Fruit fly (Drosophila melanogaster) whole organism, embryonic: ENCODE measurements around the gene Rad60.

ENCODE experiments used
- Aef1 ChIP-seq: fragments of 200-800 bp; sonication (Bioruptor generic); IDR thresholded peaks from 3 replicates; pipeline ENCODE4 v1.3.6; 2022; ENCODE audit warnings: missing biosample characterization, missing genetic modification characterization
- BEAF-32 ChIP-seq: fragments of 200-800 bp; sonication (Bioruptor generic); optimal IDR thresholded peaks from 3 replicates; lab custom pipeline; 2017; ENCODE audit warnings: missing biosample characterization, missing genetic modification characterization, mild to moderate bottlenecking, moderate library complexity, missing genetic modification reagents
- CG10462 ChIP-seq: fragments of 200-800 bp; sonication (Bioruptor generic); optimal IDR thresholded peaks from 2 replicates; lab custom pipeline; 2016; ENCODE audit warnings: missing biosample characterization, missing genetic modification characterization
- CG10543 ChIP-seq: fragments of 200-800 bp; sonication (Bioruptor generic); optimal IDR thresholded peaks from 3 replicates; lab custom pipeline; 2017; ENCODE audit warnings: missing biosample characterization, mild to moderate bottlenecking, missing genetic modification characterization, moderate library complexity
- CG11398 ChIP-seq: fragments of 200-800 bp; sonication (Bioruptor generic); optimal IDR thresholded peaks from 2 replicates; lab custom pipeline; 2016; ENCODE audit warnings: missing biosample characterization, missing genetic modification characterization
- CG1233 ChIP-seq: fragments of 200-800 bp; sonication (Bioruptor generic); optimal IDR thresholded peaks from 4 replicates; lab custom pipeline; 2018; ENCODE audit warnings: missing biosample characterization, mild to moderate bottlenecking, missing genetic modification characterization
- CG12659 ChIP-seq: fragments of 200-800 bp; sonication (Bioruptor generic); optimal IDR thresholded peaks from 3 replicates; lab custom pipeline; 2017; ENCODE audit warnings: mild to moderate bottlenecking, missing biosample characterization, missing genetic modification reagents, missing genetic modification characterization
- CG13894 ChIP-seq: fragments of 200-800 bp; sonication (Bioruptor generic); optimal IDR thresholded peaks from 3 replicates; lab custom pipeline; 2018; ENCODE audit warnings: missing biosample characterization, mild to moderate bottlenecking, missing genetic modification characterization, moderate library complexity
- CG14441 ChIP-seq: fragments of 200-800 bp; sonication (Bioruptor generic); IDR thresholded peaks from 2 replicates; pipeline ENCODE4 v1.3.6; 2022; ENCODE audit warnings: missing biosample characterization, missing genetic modification characterization
- CG14710 ChIP-seq: fragments of 200-800 bp; sonication (Bioruptor generic); optimal IDR thresholded peaks from 3 replicates; lab custom pipeline; 2019; ENCODE audit warnings: missing biosample characterization, mild to moderate bottlenecking, missing genetic modification characterization, moderate library complexity
- CG15601 ChIP-seq: fragments of 200-800 bp; sonication (Bioruptor generic); optimal IDR thresholded peaks from 3 replicates; lab custom pipeline; 2019; ENCODE audit warnings: missing biosample characterization, mild to moderate bottlenecking, missing genetic modification characterization, moderate library complexity
- CG17186 ChIP-seq: fragments of 200-800 bp; sonication (Bioruptor generic); optimal IDR thresholded peaks from 3 replicates; lab custom pipeline; 2017; ENCODE audit warnings: missing biosample characterization, missing genetic modification reagents, missing genetic modification characterization
- CG17568 ChIP-seq: fragments of 200-800 bp; sonication (Bioruptor generic); optimal IDR thresholded peaks from 2 replicates; lab custom pipeline; 2018; ENCODE audit warnings: missing biosample characterization, mild to moderate bottlenecking, missing genetic modification characterization, moderate library complexity
- CG18011 ChIP-seq: fragments of 200-800 bp; sonication (Bioruptor generic); optimal IDR thresholded peaks from 2 replicates; lab custom pipeline; 2017; ENCODE audit warnings: missing biosample characterization, missing genetic modification characterization, mild to moderate bottlenecking, moderate library complexity, missing genotype
- CG18262 ChIP-seq: fragments of 200-800 bp; optimal IDR thresholded peaks from 3 replicates; lab custom pipeline; 2019; ENCODE audit warnings: missing biosample characterization, mild to moderate bottlenecking, missing genetic modification characterization, moderate library complexity
- CG2712 ChIP-seq: fragments of 200-800 bp; optimal IDR thresholded peaks from 3 replicates; lab custom pipeline; 2019; ENCODE audit warnings: missing biosample characterization, mild to moderate bottlenecking, missing genetic modification characterization, moderate library complexity
- CG31365 ChIP-seq: fragments of 200-800 bp; sonication (Bioruptor generic); optimal IDR thresholded peaks from 2 replicates; lab custom pipeline; 2018; ENCODE audit warnings: missing biosample characterization, mild to moderate bottlenecking, missing genetic modification characterization
- CG42726 ChIP-seq: fragments of 200-800 bp; sonication (Bioruptor generic); IDR thresholded peaks from 2 replicates; pipeline ENCODE4 v1.3.6; 2022; ENCODE audit warnings: missing biosample characterization, missing genetic modification characterization; ENCODE audit not compliant: partially characterized antibody
- CG4360 ChIP-seq: fragments of 200-800 bp; sonication (Bioruptor generic); IDR thresholded peaks from 2 replicates; pipeline ENCODE4 v1.3.6; 2022; ENCODE audit warnings: missing biosample characterization, missing genetic modification characterization
- CG43689 ChIP-seq: fragments of 200-800 bp; sonication (Bioruptor generic); IDR thresholded peaks from 2 replicates; pipeline ENCODE4 v1.3.6; 2022; ENCODE audit warnings: missing biosample characterization, missing genetic modification characterization
- CG7745 ChIP-seq: fragments of 200-800 bp; sonication (Bioruptor generic); optimal IDR thresholded peaks from 2 replicates; lab custom pipeline; 2018; ENCODE audit warnings: missing biosample characterization, mild to moderate bottlenecking, missing genetic modification characterization, moderate library complexity
- CG9797 ChIP-seq: fragments of 200-800 bp; sonication (Bioruptor generic); optimal IDR thresholded peaks from 3 replicates; lab custom pipeline; 2018; ENCODE audit warnings: missing biosample characterization, mild to moderate bottlenecking, missing genetic modification characterization
- CG9932 ChIP-seq: fragments of 200-800 bp; sonication (Bioruptor generic); IDR thresholded peaks from 2 replicates; pipeline ENCODE4 v1.3.6; 2022; ENCODE audit warnings: missing biosample characterization, missing genetic modification characterization
- Chrac-16 ChIP-seq: fragments of 200-800 bp; sonication (Bioruptor generic); optimal IDR thresholded peaks from 3 replicates; lab custom pipeline; 2016; ENCODE audit warnings: missing biosample characterization, missing genetic modification characterization
- D ChIP-seq, 2 experiments: fragments of 200-800 bp in 1 of 2; fragments of >200 bp in 1 of 2; sonication (Bioruptor generic) in 1 of 2; optimal IDR thresholded peaks; 2 replicates in 1 of 2; 3 replicates in 1 of 2; lab custom pipeline; 2017; ENCODE audit warnings: mild to moderate bottlenecking in 1 of 2, missing biosample characterization in 1 of 2, missing genetic modification characterization in 1 of 2, missing genetic modification reagents in 1 of 2
- Eip74EF ChIP-seq, 2 experiments: fragments of 200-800 bp in 1 of 2; fragments of >200 bp in 1 of 2; sonication (Bioruptor generic) in 1 of 2; optimal IDR thresholded peaks; 2 replicates each; lab custom pipeline; 2017 to 2019; ENCODE audit warnings: missing biosample characterization in 2 of 2, missing genetic modification characterization in 2 of 2, mild to moderate bottlenecking in 1 of 2, moderate library complexity in 1 of 2
- GATAe ChIP-seq: fragments of 200-800 bp; sonication (Bioruptor generic); conservative IDR thresholded peaks from 2 replicates; pipeline ENCODE4 v1.3.6; 2022; ENCODE audit warnings: missing biosample characterization, missing genetic modification characterization
- Lim3 ChIP-seq: fragments of 200-800 bp; sonication (Bioruptor generic); IDR thresholded peaks from 2 replicates; pipeline ENCODE4 v1.3.6; 2022; ENCODE audit warnings: missing biosample characterization, missing genetic modification characterization
- Mad ChIP-seq: fragments of 200-800 bp; sonication (Bioruptor generic); optimal IDR thresholded peaks from 2 replicates; lab custom pipeline; 2016; ENCODE audit warnings: missing biosample characterization, missing genetic modification characterization
- Meics ChIP-seq: fragments of 200-800 bp; sonication (Bioruptor generic); optimal IDR thresholded peaks from 2 replicates; lab custom pipeline; 2017; ENCODE audit warnings: missing biosample characterization, mild to moderate bottlenecking, missing genetic modification characterization
- Optix ChIP-seq: fragments of 200-800 bp; sonication (Bioruptor generic); IDR thresholded peaks from 3 replicates; pipeline ENCODE4 v1.3.6; 2022; ENCODE audit warnings: missing biosample characterization, missing genetic modification characterization
- Poxn ChIP-seq: fragments of 200-800 bp; sonication (Bioruptor generic); IDR thresholded peaks from 2 replicates; pipeline ENCODE4 v1.3.6; 2022; ENCODE audit warnings: missing biosample characterization, missing genetic modification characterization
- abd-A ChIP-seq: fragments of 200-800 bp; sonication (Bioruptor generic); optimal IDR thresholded peaks from 3 replicates; lab custom pipeline; 2019; ENCODE audit warnings: missing biosample characterization, mild to moderate bottlenecking, missing genetic modification characterization, moderate library complexity
- bcd ChIP-seq: fragments of 200-800 bp; sonication (Bioruptor generic); optimal IDR thresholded peaks from 2 replicates; lab custom pipeline; 2017; ENCODE audit warnings: missing biosample characterization, mild to moderate bottlenecking, missing genetic modification characterization
- caup ChIP-seq: fragments of 200-800 bp; sonication (Bioruptor generic); optimal IDR thresholded peaks from 3 replicates; lab custom pipeline; 2017; ENCODE audit warnings: missing biosample characterization, mild to moderate bottlenecking, missing genetic modification characterization, moderate library complexity; ENCODE audit not compliant: severe bottlenecking
- chif ChIP-seq, 2 experiments: fragments of 200-800 bp; sonication (Bioruptor generic); optimal IDR thresholded peaks; 3 replicates each; lab custom pipeline; 2016; ENCODE audit warnings: missing biosample characterization in 2 of 2, missing genetic modification characterization in 2 of 2
- ci ChIP-seq: fragments of 200-800 bp; sonication (Bioruptor generic); IDR thresholded peaks from 3 replicates; pipeline ENCODE4 v1.3.6; 2022; ENCODE audit warnings: missing biosample characterization, missing genetic modification characterization
- crc ChIP-seq: fragments of 200-800 bp; sonication (Bioruptor generic); optimal IDR thresholded peaks from 2 replicates; lab custom pipeline; 2016; ENCODE audit warnings: missing biosample characterization, missing genetic modification characterization
- gsb-n ChIP-seq: fragments of 200-800 bp; sonication (Bioruptor generic); optimal IDR thresholded peaks from 3 replicates; lab custom pipeline; 2018; ENCODE audit warnings: missing biosample characterization, mild to moderate bottlenecking, missing genetic modification characterization
- h ChIP-seq: fragments of >200 bp; optimal IDR thresholded peaks from 2 replicates; lab custom pipeline; 2017
- ind ChIP-seq: fragments of 200-800 bp; sonication (Bioruptor generic); optimal IDR thresholded peaks from 3 replicates; lab custom pipeline; 2016; ENCODE audit warnings: missing biosample characterization, missing genetic modification characterization
- jigr1 ChIP-seq: fragments of 200-800 bp; sonication (Bioruptor generic); IDR thresholded peaks from 3 replicates; pipeline ENCODE4 v1.3.6; 2022; ENCODE audit warnings: missing biosample characterization, missing genetic modification characterization
- klu ChIP-seq: fragments of 200-800 bp; sonication (Bioruptor generic); IDR thresholded peaks from 2 replicates; pipeline ENCODE4 v1.3.6; 2022; ENCODE audit warnings: missing biosample characterization, missing genetic modification characterization
- lbe ChIP-seq: fragments of 200-800 bp; sonication (Bioruptor generic); optimal IDR thresholded peaks from 2 replicates; lab custom pipeline; 2016; ENCODE audit warnings: missing biosample characterization, mild to moderate bottlenecking, missing genetic modification characterization
- lola ChIP-seq, 3 experiments: fragments of >200 bp in 2 of 3; fragments of 200-800 bp in 1 of 3; sonication (Bioruptor generic) in 1 of 3; optimal IDR thresholded peaks; 2 replicates each; lab custom pipeline; 2017 to 2019; ENCODE audit warnings: missing biosample characterization in 3 of 3, missing genetic modification characterization in 3 of 3, mild to moderate bottlenecking in 1 of 3, moderate library complexity in 1 of 3
- otp ChIP-seq: fragments of 200-800 bp; sonication (Bioruptor generic); IDR thresholded peaks from 3 replicates; pipeline ENCODE4, ENCODE4 v1.3.6; 2022; ENCODE audit warnings: missing biosample characterization, missing genetic modification characterization
- p53 ChIP-seq: fragments of 200-800 bp; sonication (Bioruptor generic); optimal IDR thresholded peaks from 2 replicates; lab custom pipeline; 2016; ENCODE audit warnings: missing biosample characterization, missing genetic modification characterization
- slp2 ChIP-seq: fragments of 200-800 bp; sonication (Bioruptor generic); optimal IDR thresholded peaks from 2 replicates; lab custom pipeline; 2016; ENCODE audit warnings: missing biosample characterization, missing genetic modification characterization
- stc ChIP-seq: fragments of 200-800 bp; sonication (Bioruptor generic); IDR thresholded peaks from 2 replicates; pipeline ENCODE4 v1.3.6; 2022; ENCODE audit warnings: missing biosample characterization, missing genetic modification characterization
- unpg ChIP-seq: fragments of 200-800 bp; sonication (Bioruptor generic); optimal IDR thresholded peaks from 3 replicates; lab custom pipeline; 2018; ENCODE audit warnings: missing biosample characterization, mild to moderate bottlenecking, missing genetic modification characterization, moderate library complexity

Rad60 gene

dm6 chr3R:23295360-23295772, 44.1 kb upstream of the Rad60 start (continued):
- TF ChIP-seq CG13894, result no peak
- peak; percentile 20 for TF ChIP-seq Mad (GFP tag; lab: Kevin White, UChicago)
- no peak for TF ChIP-seq CG18011 (GFP tag; lab: Kevin White, UChicago)
- TF ChIP-seq h (lab: Kevin White, UChicago), result no peak
- peak; percentile 83 for TF ChIP-seq ci (GFP tag; lab: Robert Waterston, UW)
- TF ChIP-seq chif (GFP tag; optimal IDR thresholded peaks at IDR 0.05; lab: Kevin White, UChicago), result peak in 1 of 2 experiments; percentile 14
- peak; percentile 29 for TF ChIP-seq CG18262 (tag; lab: Kevin White, UChicago)
- TF ChIP-seq CG42726 (GFP tag; lab: Robert Waterston, UW), result no peak
- peak; percentile 43 for TF ChIP-seq caup (GFP tag; lab: Kevin White, UChicago)
- no peak for TF ChIP-seq Chrac-16
- peak; percentile 76 for TF ChIP-seq CG10543 (GFP tag; lab: Kevin White, UChicago)
- TF ChIP-seq CG2712 (tag; lab: Kevin White, UChicago), result peak; percentile 45
- no peak for TF ChIP-seq ind
- no peak for TF ChIP-seq CG1233 (GFP tag; lab: Kevin White, UChicago)
- no peak for TF ChIP-seq CG17186 (GFP tag; lab: Kevin White, UChicago)
- TF ChIP-seq CG9932, result peak; percentile 6; the same call in 1 of the 2 replicates
- TF ChIP-seq unpg (GFP tag; lab: Kevin White, UChicago), result peak; percentile 45
- no peak for TF ChIP-seq p53 (GFP tag; lab: Kevin White, UChicago)
- TF ChIP-seq Eip74EF (GFP tag; optimal IDR thresholded peaks at IDR 0.05; lab: Kevin White, UChicago), result no peak
- peak; percentile 12 for TF ChIP-seq CG17568 (GFP tag; lab: Kevin White, UChicago)
- no peak for TF ChIP-seq klu (GFP tag; lab: Robert Waterston, UW)
- peak; percentile 37; the same call in 1 of the 2 replicates for TF ChIP-seq stc (GFP tag; lab: Robert Waterston, UW)
- peak; percentile 72 for TF ChIP-seq lbe
- TF ChIP-seq CG12659 (GFP tag; lab: Kevin White, UChicago), result peak; percentile 30
- peak; percentile 26 for TF ChIP-seq Meics (GFP tag; lab: Kevin White, UChicago)
- peak; percentile 62 for TF ChIP-seq CG4360
- no peak for TF ChIP-seq BEAF-32 (GFP tag; lab: Kevin White, UChicago)
- TF ChIP-seq Lim3 (GFP tag; lab: Robert Waterston, UW), result no peak
- no peak for TF ChIP-seq CG14441
- peak; percentile 78 for TF ChIP-seq GATAe
- no peak for TF ChIP-seq slp2
- TF ChIP-seq CG9797 (GFP tag; lab: Kevin White, UChicago), result no peak
- peak; percentile 58; the same call in 1 of the 3 replicates for TF ChIP-seq otp (GFP tag; lab: Robert Waterston, UW)
- TF ChIP-seq CG7745 (tag; lab: Kevin White, UChicago), result no peak
- TF ChIP-seq D (optimal IDR thresholded peaks at IDR 0.05; lab: Kevin White, UChicago), result no peak
- no peak for TF ChIP-seq D (GFP tag; optimal IDR thresholded peaks at IDR 0.05; lab: Kevin White, UChicago)
- no peak for TF ChIP-seq CG15601
- no peak for TF ChIP-seq Poxn (GFP tag; lab: Robert Waterston, UW)
- TF ChIP-seq lola (GFP tag; optimal IDR thresholded peaks at IDR 0.05; lab: Kevin White, UChicago), result no peak
- TF ChIP-seq abd-A (tag; lab: Kevin White, UChicago), result peak; percentile 75
- TF ChIP-seq CG10462, result no peak
- no peak for TF ChIP-seq Aef1 (GFP tag; lab: Robert Waterston, UW)
- no peak for TF ChIP-seq crc (GFP tag; lab: Kevin White, UChicago)
- TF ChIP-seq gsb-n (tag; lab: Kevin White, UChicago), result peak; percentile 12
- no peak for TF ChIP-seq CG31365
- no peak for TF ChIP-seq Optix
- TF ChIP-seq bcd, result no peak
- no peak for TF ChIP-seq jigr1 (GFP tag; lab: Robert Waterston, UW)
- no peak for TF ChIP-seq CG43689 (GFP tag; lab: Robert Waterston, UW)
- no peak for TF ChIP-seq CG14710 (tag; lab: Kevin White, UChicago)
- TF ChIP-seq CG11398 (GFP tag; lab: Kevin White, UChicago), result no peak
